Worm (Caenorhabditis elegans) whole organism, L4 larva: ENCODE data around the gene hsp-43.

Source experiments
- D1046.2 ChIP-seq: fragments of 200-800 bp; sonication (Bioruptor generic); IDR thresholded peaks from 2 replicates; pipeline ENCODE4 v1.3.6; 2022; ENCODE audit warnings: missing genetic modification characterization, missing compliant biosample characterization
- F26F4.8 ChIP-seq: fragments of 200-800 bp; sonication (Bioruptor generic); conservative IDR thresholded peaks from 2 replicates; pipeline ENCODE4 v1.3.6; 2022; ENCODE audit warnings: missing genetic modification characterization, missing compliant biosample characterization
- F44E2.7 ChIP-seq: fragments of 200-800 bp; sonication (Bioruptor generic); IDR thresholded peaks from 2 replicates; pipeline ENCODE4 v2.1.2; 2022; ENCODE audit warnings: missing genetic modification characterization, missing compliant biosample characterization
- Y48G9A.11 ChIP-seq: fragments of 200-800 bp; sonication (Bioruptor generic); IDR thresholded peaks from 2 replicates; pipeline ENCODE4 v1.3.6; 2022; ENCODE audit warnings: missing genetic modification reagents, missing genetic modification characterization, missing compliant biosample characterization
- aha-1 ChIP-seq: fragments of 150-350 bp; peaks from one replicate; lab custom pipeline; 2014; ENCODE audit warnings: missing biosample characterization, missing genetic modification characterization
- arid-1 ChIP-seq: fragments of 200-800 bp; sonication (Bioruptor generic); conservative IDR thresholded peaks from 2 replicates; pipeline ENCODE4 v1.3.6; 2022; ENCODE audit warnings: missing genetic modification reagents, missing genetic modification characterization, missing compliant biosample characterization
- ceh-20 ChIP-seq: fragments of 200-800 bp; sonication (Bioruptor generic); IDR thresholded peaks from 2 replicates; pipeline ENCODE4 v1.3.6; 2022; ENCODE audit warnings: missing genetic modification reagents, missing genetic modification characterization, missing compliant biosample characterization
- ceh-32 ChIP-seq: sonication (generic microtip); optimal IDR thresholded peaks from 2 replicates; lab custom pipeline; 2016; ENCODE audit warnings: mild to moderate bottlenecking, missing genetic modification characterization, missing compliant biosample characterization; ENCODE audit not compliant: poor library complexity
- ceh-44 ChIP-seq: fragments of 200-800 bp; sonication (Bioruptor generic); IDR thresholded peaks from 2 replicates; pipeline ENCODE4 v1.3.6; 2022; ENCODE audit warnings: missing genetic modification reagents, missing genetic modification characterization, missing compliant biosample characterization
- ceh-82 ChIP-seq: sonication (generic microtip); optimal IDR thresholded peaks from 2 replicates; lab custom pipeline; 2017; ENCODE audit warnings: missing biosample characterization, missing genetic modification characterization
- cey-2 ChIP-seq: sonication (generic microtip); optimal IDR thresholded peaks from 3 replicates; lab custom pipeline; 2017; ENCODE audit warnings: missing genetic modification characterization, mild to moderate bottlenecking, missing compliant biosample characterization, antibody characterized with exemption, borderline replicate concordance; ENCODE audit not compliant: insufficient read depth
- daf-12 ChIP-seq: fragments of 150-350 bp; optimal IDR thresholded peaks from 2 replicates; lab custom pipeline; 2014; ENCODE audit warnings: missing biosample characterization, missing genetic modification reagents, missing genetic modification characterization
- daf-19 ChIP-seq: fragments of 200-800 bp; sonication (Bioruptor generic); conservative IDR thresholded peaks from 2 replicates; pipeline ENCODE4 v1.3.6; 2022; ENCODE audit warnings: missing genetic modification characterization, missing compliant biosample characterization
- dmd-6 ChIP-seq: fragments of 200-800 bp; sonication (Bioruptor generic); IDR thresholded peaks from 2 replicates; pipeline ENCODE4 v1.3.6; 2022; ENCODE audit warnings: missing genetic modification reagents, missing genetic modification characterization, missing compliant biosample characterization
- dmd-9 ChIP-seq: fragments of 200-800 bp; sonication (Bioruptor generic); IDR thresholded peaks from 2 replicates; pipeline ENCODE4 v1.3.6; 2022; ENCODE audit warnings: missing genetic modification reagents, missing genetic modification characterization, missing compliant biosample characterization
- duxl-1 ChIP-seq: sonication (generic microtip); optimal IDR thresholded peaks from 2 replicates; lab custom pipeline; 2016; ENCODE audit warnings: mild to moderate bottlenecking, missing genetic modification characterization, moderate library complexity, missing compliant biosample characterization; ENCODE audit not compliant: poor library complexity
- egl-27 ChIP-seq: sonication (generic microtip); optimal IDR thresholded peaks from 3 replicates; lab custom pipeline; 2017; ENCODE audit warnings: missing biosample characterization, missing genetic modification reagents, missing genetic modification characterization
- hif-1 ChIP-seq, 2 experiments: sonication (generic microtip); optimal IDR thresholded peaks; 2 replicates each; lab custom pipeline; 2016 to 2017; ENCODE audit warnings: missing compliant biosample characterization in 2 of 2, missing genetic modification characterization in 2 of 2, missing genetic modification reagents in 2 of 2, missing genotype in 2 of 2, mild to moderate bottlenecking in 1 of 2
- hlh-11 ChIP-seq: fragments of 200-800 bp; sonication (Bioruptor generic); optimal IDR thresholded peaks from 2 replicates; lab custom pipeline; 2018; ENCODE audit warnings: mild to moderate bottlenecking, missing genetic modification characterization, missing compliant biosample characterization
- hlh-30 ChIP-seq: sonication (generic microtip); optimal IDR thresholded peaks from 2 replicates; lab custom pipeline; 2017; ENCODE audit warnings: antibody characterized with exemption, mild to moderate bottlenecking, missing genetic modification characterization, missing compliant biosample characterization; ENCODE audit not compliant: insufficient read depth
- hmg-1.1 ChIP-seq: fragments of 200-800 bp; sonication (Bioruptor generic); IDR thresholded peaks from 2 replicates; pipeline ENCODE4 v1.3.6; 2022; ENCODE audit warnings: missing genetic modification reagents, missing genetic modification characterization, missing compliant biosample characterization
- lim-7 ChIP-seq: fragments of 200-800 bp; sonication (Bioruptor generic); IDR thresholded peaks from 2 replicates; pipeline ENCODE4 v1.3.6; 2022; ENCODE audit warnings: missing genetic modification characterization, missing compliant biosample characterization
- lin-1 ChIP-seq: fragments of 200-800 bp; sonication (Bioruptor generic); IDR thresholded peaks from 2 replicates; pipeline ENCODE4 v1.3.6; 2022; ENCODE audit warnings: missing genetic modification reagents, missing genetic modification characterization, missing compliant biosample characterization
- lir-3 ChIP-seq: sonication (generic microtip); optimal IDR thresholded peaks from 2 replicates; lab custom pipeline; 2016; ENCODE audit warnings: mild to moderate bottlenecking, missing genetic modification characterization, missing compliant biosample characterization
- lsy-2 ChIP-seq, 2 experiments: fragments of 150-350 bp in 1 of 2; sonication (generic microtip) in 1 of 2; optimal IDR thresholded peaks; 2 replicates each; lab custom pipeline; 2014 to 2017; ENCODE audit warnings: missing biosample characterization in 2 of 2, missing genetic modification characterization in 2 of 2
- madf-5 ChIP-seq, 2 experiments: fragments of 200-800 bp; sonication (Bioruptor generic); IDR thresholded peaks; 2 replicates each; pipeline ENCODE4 v1.3.6; 2022; ENCODE audit warnings: missing compliant biosample characterization in 2 of 2, missing genetic modification characterization in 2 of 2
- mdl-1 ChIP-seq, 2 experiments: fragments of 150-350 bp in 1 of 2; sonication (generic microtip) in 1 of 2; optimal IDR thresholded peaks; 2 replicates each; lab custom pipeline; 2014 to 2017; ENCODE audit warnings: missing biosample characterization in 2 of 2, missing genetic modification characterization in 2 of 2
- mdt-29 ChIP-seq: fragments of 200-800 bp; sonication (Bioruptor generic); IDR thresholded peaks from 2 replicates; pipeline ENCODE4 v1.3.6; 2022; ENCODE audit warnings: missing genetic modification reagents, missing genetic modification characterization, missing compliant biosample characterization
- mep-1 ChIP-seq: fragments of 150-350 bp; sonication (generic microtip); optimal IDR thresholded peaks from 3 replicates; lab custom pipeline; 2014; ENCODE audit warnings: missing biosample characterization, missing genetic modification characterization
- mxl-2 ChIP-seq: fragments of 200-800 bp; sonication (Bioruptor generic); conservative IDR thresholded peaks from 2 replicates; pipeline ENCODE4 v1.3.6; 2022; ENCODE audit warnings: missing genetic modification reagents, missing genetic modification characterization, missing compliant biosample characterization
- mxl-3 ChIP-seq: fragments of 200-800 bp; sonication (Bioruptor generic); optimal IDR thresholded peaks from 2 replicates; lab custom pipeline; 2018; ENCODE audit warnings: mild to moderate bottlenecking, missing genetic modification characterization, missing compliant biosample characterization
- nhr-25 ChIP-seq: sonication (generic microtip); optimal IDR thresholded peaks from 2 replicates; lab custom pipeline; 2017; ENCODE audit warnings: missing genetic modification characterization, mild to moderate bottlenecking, missing compliant biosample characterization, antibody characterized with exemption, moderate library complexity, borderline replicate concordance; ENCODE audit not compliant: insufficient read depth
- nhr-28 ChIP-seq: fragments of 150-350 bp; optimal IDR thresholded peaks from 2 replicates; lab custom pipeline; 2014; ENCODE audit warnings: missing biosample characterization, missing genetic modification characterization
- nhr-41 ChIP-seq: fragments of 200-800 bp; sonication (Bioruptor generic); IDR thresholded peaks from 2 replicates; pipeline ENCODE4 v1.3.6; 2022; ENCODE audit warnings: missing genetic modification reagents, missing genetic modification characterization, missing compliant biosample characterization
- nhr-77 ChIP-seq: fragments of 150-350 bp; optimal IDR thresholded peaks from 2 replicates; lab custom pipeline; 2014; ENCODE audit warnings: missing biosample characterization, missing genetic modification characterization
- rbr-2 ChIP-seq: sonication (generic microtip); optimal IDR thresholded peaks from 2 replicates; lab custom pipeline; 2016; ENCODE audit warnings: missing genotype, missing genetic modification characterization, missing compliant biosample characterization
- sdz-12 ChIP-seq: fragments of 200-800 bp; sonication (Bioruptor generic); optimal IDR thresholded peaks from 2 replicates; lab custom pipeline; 2018; ENCODE audit warnings: mild to moderate bottlenecking, missing genetic modification characterization, missing compliant biosample characterization
- set-16 ChIP-seq: fragments of 200-800 bp; sonication (Bioruptor generic); IDR thresholded peaks from 2 replicates; pipeline ENCODE4 v1.3.6; 2022; ENCODE audit warnings: missing genetic modification reagents, missing genetic modification characterization, missing compliant biosample characterization
- snpc-1.2 ChIP-seq: fragments of 200-800 bp; sonication (Bioruptor generic); IDR thresholded peaks from 2 replicates; pipeline ENCODE4 v1.3.6; 2022; ENCODE audit warnings: missing genetic modification reagents, missing genetic modification characterization, missing compliant biosample characterization
- spr-3 ChIP-seq: fragments of 200-800 bp; sonication (Bioruptor generic); optimal IDR thresholded peaks from 2 replicates; lab custom pipeline; 2018; ENCODE audit warnings: mild to moderate bottlenecking, missing genetic modification characterization, missing compliant biosample characterization
- tag-97 ChIP-seq: fragments of 200-800 bp; sonication (Bioruptor generic); IDR thresholded peaks from 2 replicates; pipeline ENCODE4 v1.3.6; 2022; ENCODE audit warnings: missing genetic modification characterization, missing compliant biosample characterization
- unc-130 ChIP-seq: sonication (generic microtip); optimal IDR thresholded peaks from 2 replicates; lab custom pipeline; 2016; ENCODE audit warnings: missing genetic modification reagents, missing genetic modification characterization, missing compliant biosample characterization
- vab-7 ChIP-seq: fragments of 200-800 bp; sonication (Bioruptor generic); IDR thresholded peaks from 2 replicates; pipeline ENCODE4 v1.3.6; 2022; ENCODE audit warnings: missing genetic modification reagents, missing genetic modification characterization, missing compliant biosample characterization
- zfp-2 ChIP-seq: sonication (generic microtip); optimal IDR thresholded peaks from 2 replicates; lab custom pipeline; 2016; ENCODE audit warnings: mild to moderate bottlenecking, missing genetic modification characterization, missing compliant biosample characterization

Gene hsp-43

ce11 chrX:6224841-6225240 lies 10.5 kb downstream of the hsp-43 start:
- TF ChIP-seq hlh-11 (tag; lab: Kevin White, UChicago): peak; percentile 21
- TF ChIP-seq hmg-1.1 (GFP tag; lab: Robert Waterston, UW): no peak
- 0 out of 2 replicates have a peak, but pooled peaks have one; percentile 30 for TF ChIP-seq ceh-20
- TF ChIP-seq, all 104 proteins: peak for 2

- TF ChIP-seq set-16 (GFP tag; lab: Robert Waterston, UW) (no peak), nhr-77 (tag; lab: Kevin White, UChicago) (no peak), F26F4.8 (GFP tag; lab: Robert Waterston, UW) (no peak), aha-1 (tag; lab: Kevin White, UChicago) (no peak), cey-2 (tag; lab: Kevin White, UChicago) (no peak), dmd-6 (GFP tag; lab: Robert Waterston, UW) (no peak), nhr-41 (no peak), rbr-2 (tag; lab: Kevin White, UChicago) (no peak), mxl-2 (no peak), egl-27 (tag; lab: Kevin White, UChicago) (no peak), lin-1 (GFP tag; lab: Robert Waterston, UW) (no peak)
- TF ChIP-seq, all 104 proteins: peak for 0
Measured at ce11 chrX:6221097-6221496, 14.2 kb downstream of the hsp-43 start.

ce11 chrX:6219892-6220291 lies 15.5 kb downstream of the hsp-43 start:
- TF ChIP-seq mep-1 (tag; lab: Kevin White, UChicago): peak; percentile 71
- TF ChIP-seq sdz-12 (GFP tag; lab: Kevin White, UChicago): no peak
- TF ChIP-seq tag-97 (GFP tag; lab: Robert Waterston, UW): no peak
- no peak for TF ChIP-seq daf-12 (tag; lab: Kevin White, UChicago)
- TF ChIP-seq Y48G9A.11 (GFP tag; lab: Robert Waterston, UW): peak; percentile 61; the same call in 1 of the 2 replicates
- peak; percentile 47 for TF ChIP-seq spr-3 (GFP tag; lab: Kevin White, UChicago)
- peak; percentile 74; the same call in 1 of the 2 replicates for TF ChIP-seq daf-19 (GFP tag; lab: Robert Waterston, UW)
- TF ChIP-seq hlh-30 (tag; lab: Kevin White, UChicago): peak; percentile 29
- no peak for TF ChIP-seq ceh-32 (tag; lab: Kevin White, UChicago)
- peak; percentile 76; the same call in 1 of the 2 replicates for TF ChIP-seq ceh-44 (GFP tag; lab: Robert Waterston, UW)
- TF ChIP-seq nhr-28 (tag; lab: Kevin White, UChicago): no peak
- TF ChIP-seq unc-130 (GFP tag; lab: Kevin White, UChicago): peak; percentile 38
- TF ChIP-seq mdt-29 (GFP tag; lab: Robert Waterston, UW): peak; percentile 63; the same call in 1 of the 2 replicates
- TF ChIP-seq D1046.2 (GFP tag; lab: Robert Waterston, UW): peak; percentile 83; the same call in 1 of the 2 replicates
- TF ChIP-seq snpc-1.2 (GFP tag; lab: Robert Waterston, UW): peak; percentile 79
- no peak for TF ChIP-seq mxl-2
- TF ChIP-seq nhr-25 (tag; lab: Kevin White, UChicago): peak; percentile 24
- peak; percentile 55 for TF ChIP-seq hlh-11 (tag; lab: Kevin White, UChicago)
- TF ChIP-seq mdl-1 (tag; optimal IDR thresholded peaks at IDR 0.05; lab: Kevin White, UChicago): no peak
- TF ChIP-seq F44E2.7 (GFP tag; lab: Robert Waterston, UW): peak; percentile 62; the same call in 1 of the 2 replicates
- TF ChIP-seq zfp-2 (tag; lab: Kevin White, UChicago): peak; percentile 17
- TF ChIP-seq lim-7 (GFP tag; lab: Robert Waterston, UW): peak; percentile 83
- peak; percentile 68 for TF ChIP-seq lir-3 (tag; lab: Kevin White, UChicago)
- TF ChIP-seq arid-1: no peak; the same call in 1 of the 2 replicates
- peak; percentile 89 for TF ChIP-seq vab-7 (GFP tag; lab: Robert Waterston, UW)
- peak; percentile 43 for TF ChIP-seq mxl-3 (GFP tag; lab: Kevin White, UChicago)
- TF ChIP-seq hif-1 (tag; optimal IDR thresholded peaks at IDR 0.05; lab: Kevin White, UChicago): peak; percentile 27 to 57
- peak in 1 of 2 experiments; percentile 37 for TF ChIP-seq lsy-2 (tag; optimal IDR thresholded peaks at IDR 0.05; lab: Kevin White, UChicago)
- no peak for TF ChIP-seq dmd-9 (GFP tag; lab: Robert Waterston, UW)
- peak; percentile 74; the same call in 1 of the 2 replicates for TF ChIP-seq nhr-41
- TF ChIP-seq duxl-1 (tag; lab: Kevin White, UChicago): peak; percentile 68
- peak; percentile 34; the same call in 1 of the 2 replicates for TF ChIP-seq lin-1 (GFP tag; lab: Robert Waterston, UW)
- no peak for TF ChIP-seq cey-2 (tag; lab: Kevin White, UChicago)
- TF ChIP-seq ceh-20: peak; percentile 57; the same call in 1 of the 2 replicates
- no peak for TF ChIP-seq ceh-82
- 0 out of 4 replicates have a peak, but pooled peaks have one; percentile 26 to 71 for TF ChIP-seq madf-5 (GFP tag; IDR thresholded peaks at IDR 0.05; lab: Robert Waterston, UW)
